Fruit fly (Drosophila melanogaster): Measurements from ENCODE around the gene CG16711.
A peak's percentile ranks its signal among the peaks of the same experiment; 100 is the strongest.

Gene CG16711

dm6 chr3L:9692892-9693551 is 11.1 kb upstream of the CG16711 start (continued):
- TF ChIP-seq YL-1 (GFP tag; optimal IDR thresholded peaks at IDR 0.05): peak; percentile 85
- TF ChIP-seq CG9215 (GFP tag; IDR thresholded peaks at IDR 0.05): peak; percentile 92
- peak; percentile 88 for TF ChIP-seq CG10565 (GFP tag; optimal IDR thresholded peaks at IDR 0.05)
- TF ChIP-seq CG9727 (GFP tag; optimal IDR thresholded peaks at IDR 0.05): peak; percentile 98
- peak; percentile 85 for TF ChIP-seq onecut (GFP tag; IDR thresholded peaks at IDR 0.05)
- TF ChIP-seq Hmr (GFP tag; optimal IDR thresholded peaks at IDR 0.05): peak; percentile 97
- TF ChIP-seq CG10274 (GFP tag; optimal IDR thresholded peaks at IDR 0.05): peak; percentile 94
- TF ChIP-seq CG12942 (GFP tag; optimal IDR thresholded peaks at IDR 0.05): peak; percentile 92
- peak; percentile 97 for TF ChIP-seq CG13775 (GFP tag; optimal IDR thresholded peaks at IDR 0.05)
- TF ChIP-seq CG10267 (tag; optimal IDR thresholded peaks at IDR 0.05): peak; percentile 89
- peak; percentile 97 for TF ChIP-seq row (GFP tag; IDR thresholded peaks at IDR 0.05)
- TF ChIP-seq ttk (GFP tag; IDR thresholded peaks at IDR 0.05): peak; percentile 84
- peak; percentile 86 for TF ChIP-seq CG32772 (GFP tag; IDR thresholded peaks at IDR 0.05)
- peak; percentile 79 for TF ChIP-seq CG2889 (GFP tag; IDR thresholded peaks at IDR 0.05)
- TF ChIP-seq fd64A (GFP tag; optimal IDR thresholded peaks at IDR 0.05): peak; percentile 68
- TF ChIP-seq caup (GFP tag; optimal IDR thresholded peaks at IDR 0.05; ENCODE audit: severe bottlenecking): peak; percentile 94
- TF ChIP-seq CG18619 (GFP tag; optimal IDR thresholded peaks at IDR 0.05): peak; percentile 98
- no peak for TF ChIP-seq inv (GFP tag; IDR thresholded peaks at IDR 0.05; ENCODE audit: partially characterized antibody)
- peak; percentile 26; the same call in 1 of the 2 replicates for TF ChIP-seq dati (GFP tag; IDR thresholded peaks at IDR 0.05)
- TF ChIP-seq klu (GFP tag; IDR thresholded peaks at IDR 0.05): peak; percentile 88
- peak; percentile 67 for TF ChIP-seq Rx (GFP tag; IDR thresholded peaks at IDR 0.05)
- TF ChIP-seq lilli (GFP tag; optimal IDR thresholded peaks at IDR 0.05): peak; percentile 97
- peak; percentile 95 for TF ChIP-seq Chrac-16 (GFP tag; optimal IDR thresholded peaks at IDR 0.05)
- no peak for TF ChIP-seq CG7963 (GFP tag; IDR thresholded peaks at IDR 0.05; ENCODE audit: partially characterized antibody)
- TF ChIP-seq CG10321 (GFP tag; IDR thresholded peaks at IDR 0.05): peak; percentile 64
- peak; percentile 99 for TF ChIP-seq CG30403 (GFP tag; optimal IDR thresholded peaks at IDR 0.05)
- TF ChIP-seq CG6854 (GFP tag; optimal IDR thresholded peaks at IDR 0.05): peak; percentile 95
- TF ChIP-seq zfh1 (GFP tag; IDR thresholded peaks at IDR 0.05): peak; percentile 69; the same call in 2 of the 3 replicates
- peak; percentile 72 for TF ChIP-seq CG14050 (GFP tag; IDR thresholded peaks at IDR 0.05)
- peak; percentile 94 for TF ChIP-seq NK7.1 (GFP tag; optimal IDR thresholded peaks at IDR 0.05)
- TF ChIP-seq CG5180 (GFP tag; optimal IDR thresholded peaks at IDR 0.05): peak; percentile 89
- TF ChIP-seq CG18764 (GFP tag; optimal IDR thresholded peaks at IDR 0.05): peak; percentile 89
- peak; percentile 62 for TF ChIP-seq mirr (GFP tag; optimal IDR thresholded peaks at IDR 0.05)
- TF ChIP-seq Optix (GFP tag; IDR thresholded peaks at IDR 0.05): peak; percentile 86
- peak; percentile 62 for TF ChIP-seq E2f2 (GFP tag; IDR thresholded peaks at IDR 0.05)
- TF ChIP-seq Elba2 (GFP tag; optimal IDR thresholded peaks at IDR 0.05): no peak
- peak; percentile 90 for TF ChIP-seq gsb-n (tag; optimal IDR thresholded peaks at IDR 0.05)
- TF ChIP-seq GATAe (GFP tag; conservative IDR thresholded peaks at IDR 0.05): peak; percentile 77
- peak; percentile 93 for TF ChIP-seq NC2α (GFP tag; optimal IDR thresholded peaks at IDR 0.05)
- TF ChIP-seq CG4820 (GFP tag; optimal IDR thresholded peaks at IDR 0.05): peak; percentile 96
- no peak for TF ChIP-seq Scr (GFP tag; IDR thresholded peaks at IDR 0.05; ENCODE audit: partially characterized antibody)
- peak; percentile 83 for TF ChIP-seq CG17328 (GFP tag; IDR thresholded peaks at IDR 0.05)
- peak; percentile 87 for TF ChIP-seq CG15514 (GFP tag; optimal IDR thresholded peaks at IDR 0.05)
- TF ChIP-seq CG17385 (GFP tag; optimal IDR thresholded peaks at IDR 0.05): peak; percentile 93
- TF ChIP-seq CG8281 (tag; optimal IDR thresholded peaks at IDR 0.05): peak; percentile 85
- TF ChIP-seq sd (tag; optimal IDR thresholded peaks at IDR 0.05): peak; percentile 76
- peak; percentile 64 for TF ChIP-seq CG17912 (GFP tag; optimal IDR thresholded peaks at IDR 0.05)
- TF ChIP-seq CG15073 (GFP tag; optimal IDR thresholded peaks at IDR 0.05): peak; percentile 71
- no peak for TF ChIP-seq hb (GFP tag; IDR thresholded peaks at IDR 0.05; ENCODE audit: partially characterized antibody)
- no peak for TF ChIP-seq hth (optimal IDR thresholded peaks at IDR 0.05)

All from whole organism, embryonic.